Fruit fly (Drosophila melanogaster): ENCODE data around the gene CG17477.

Gene CG17477

DNA sequence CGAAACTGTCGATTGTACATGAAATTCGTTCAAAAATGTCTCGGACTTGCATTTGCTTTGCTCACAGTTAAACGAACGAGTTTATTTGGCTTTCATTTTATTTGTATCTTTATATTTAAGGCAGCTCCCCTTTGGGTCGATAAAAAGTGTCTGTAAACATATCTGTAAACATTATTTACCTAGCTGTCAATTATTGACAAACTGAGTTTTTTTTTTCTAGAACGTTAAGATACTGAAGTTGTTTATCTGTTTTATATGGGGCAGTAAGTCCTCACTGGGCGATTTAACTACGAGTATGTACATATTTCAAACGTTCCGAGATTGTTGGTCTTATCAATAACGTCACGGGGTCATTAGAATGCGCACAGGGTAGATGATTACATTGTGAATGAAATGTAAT is 11.1 kb downstream of the CG17477 start (continued):
- TF ChIP-seq CG8924 (tag; optimal IDR thresholded peaks at IDR 0.05) = no peak
- TF ChIP-seq CG4617 (GFP tag; optimal IDR thresholded peaks at IDR 0.05; ENCODE audit: borderline replicate concordance) = no peak
- TF ChIP-seq Fer1 (GFP tag; optimal IDR thresholded peaks at IDR 0.05) = peak; percentile 58
- TF ChIP-seq CG18476 (GFP tag; optimal IDR thresholded peaks at IDR 0.05) = no peak
- no peak for TF ChIP-seq D19B (GFP tag; optimal IDR thresholded peaks at IDR 0.05)
- no peak for TF ChIP-seq cwo (GFP tag; optimal IDR thresholded peaks at IDR 0.05)
- TF ChIP-seq bcd (GFP tag; optimal IDR thresholded peaks at IDR 0.05) = no peak
- TF ChIP-seq luna (GFP tag; optimal IDR thresholded peaks at IDR 0.05) = no peak
- no peak for TF ChIP-seq CoRest (tag; optimal IDR thresholded peaks at IDR 0.05)
- TF ChIP-seq CG12299 (tag; optimal IDR thresholded peaks at IDR 0.05) = no peak
- no peak for TF ChIP-seq Pdp1 (GFP tag; optimal IDR thresholded peaks at IDR 0.05)
- TF ChIP-seq Opbp (GFP tag; IDR thresholded peaks at IDR 0.05; ENCODE audit: partially characterized antibody) = no peak
- TF ChIP-seq CG17568 (GFP tag; optimal IDR thresholded peaks at IDR 0.05) = peak; percentile 63
- no peak for TF ChIP-seq CG12769 (tag; optimal IDR thresholded peaks at IDR 0.05)
- no peak for TF ChIP-seq ham (GFP tag; IDR thresholded peaks at IDR 0.05)
- peak; percentile 35 for TF ChIP-seq CG1529 (GFP tag; optimal IDR thresholded peaks at IDR 0.05)
- no peak for TF ChIP-seq NfI (GFP tag; optimal IDR thresholded peaks at IDR 0.05)
- no peak for TF ChIP-seq CG16815 (GFP tag; optimal IDR thresholded peaks at IDR 0.05)
- no peak for TF ChIP-seq Hr3 (GFP tag; optimal IDR thresholded peaks at IDR 0.05)
- TF ChIP-seq ATbp (GFP tag; optimal IDR thresholded peaks at IDR 0.05) = peak; percentile 50
- TF ChIP-seq BEAF-32 (GFP tag; optimal IDR thresholded peaks at IDR 0.05) = no peak
- TF ChIP-seq dmrt11E (tag; optimal IDR thresholded peaks at IDR 0.05) = no peak
- TF ChIP-seq CG32767 (GFP tag; IDR thresholded peaks at IDR 0.05) = no peak
- TF ChIP-seq CG17359 (tag; optimal IDR thresholded peaks at IDR 0.05) = no peak
- TF ChIP-seq unpg (GFP tag; optimal IDR thresholded peaks at IDR 0.05) = peak; percentile 46
- no peak for TF ChIP-seq CG4820 (GFP tag; optimal IDR thresholded peaks at IDR 0.05)
- no peak for TF ChIP-seq CG1602 (GFP tag; optimal IDR thresholded peaks at IDR 0.05)
- TF ChIP-seq HHEX (GFP tag; optimal IDR thresholded peaks at IDR 0.05) = no peak
- no peak for TF ChIP-seq MBD-R2 (GFP tag; IDR thresholded peaks at IDR 0.05)
- TF ChIP-seq row (GFP tag; IDR thresholded peaks at IDR 0.05) = no peak
- peak; percentile 34 for TF ChIP-seq CG15011 (GFP tag; optimal IDR thresholded peaks at IDR 0.05)
- TF ChIP-seq CG1647 (GFP tag; optimal IDR thresholded peaks at IDR 0.05) = no peak
- no peak for TF ChIP-seq HLH54F (GFP tag; optimal IDR thresholded peaks at IDR 0.05)
- no peak for TF ChIP-seq CG4424 (GFP tag; optimal IDR thresholded peaks at IDR 0.05)
- TF ChIP-seq hth (optimal IDR thresholded peaks at IDR 0.05) = no peak
- no peak for TF ChIP-seq sim (GFP tag; IDR thresholded peaks at IDR 0.05)
- no peak for TF ChIP-seq ftz-f1 (GFP tag; optimal IDR thresholded peaks at IDR 0.05)
- TF ChIP-seq kni (GFP tag; optimal IDR thresholded peaks at IDR 0.05) = peak; percentile 62
- TF ChIP-seq CG4282 (GFP tag; optimal IDR thresholded peaks at IDR 0.05) = no peak
- no peak for TF ChIP-seq Dek (tag; optimal IDR thresholded peaks at IDR 0.05)
- peak; percentile 20 for TF ChIP-seq CG1233 (GFP tag; optimal IDR thresholded peaks at IDR 0.05)
- TF ChIP-seq CG13894 (tag; optimal IDR thresholded peaks at IDR 0.05) = no peak
- TF ChIP-seq bab2 (GFP tag; optimal IDR thresholded peaks at IDR 0.05) = no peak
- TF ChIP-seq Trl (optimal IDR thresholded peaks at IDR 0.05) = no peak
- no peak for TF ChIP-seq Trl (GFP tag; optimal IDR thresholded peaks at IDR 0.05)
- no peak for TF ChIP-seq Deaf1 (tag; optimal IDR thresholded peaks at IDR 0.05)
- no peak for TF ChIP-seq btn (GFP tag; optimal IDR thresholded peaks at IDR 0.05)
- no peak for TF ChIP-seq HLH3B (GFP tag; IDR thresholded peaks at IDR 0.05)
- no peak for TF ChIP-seq ERR (GFP tag; optimal IDR thresholded peaks at IDR 0.05)
- no peak for TF ChIP-seq CG13123 (GFP tag; optimal IDR thresholded peaks at IDR 0.05)
- TF ChIP-seq CG4404 (GFP tag; IDR thresholded peaks at IDR 0.05) = no peak
- TF ChIP-seq pros (GFP tag; optimal IDR thresholded peaks at IDR 0.05) = peak; percentile 10

All from whole organism, embryonic.